Worm (Caenorhabditis elegans) whole organism, L4 larva: Measurements from ENCODE around the gene srh-40.

Experiments
- ama-1 ChIP-seq: fragments of 150-350 bp; optimal IDR thresholded peaks from 2 replicates; lab custom pipeline; 2014; ENCODE audit warnings: inconsistent platforms, mixed read lengths
- fos-1 ChIP-seq: fragments of 150-350 bp; optimal IDR thresholded peaks from 2 replicates; lab custom pipeline; 2014; ENCODE audit warnings: missing biosample characterization, missing genetic modification characterization
- nhr-77 ChIP-seq: fragments of 150-350 bp; optimal IDR thresholded peaks from 2 replicates; lab custom pipeline; 2014; ENCODE audit warnings: missing biosample characterization, missing genetic modification characterization
- unc-39 ChIP-seq: sonication (generic microtip); optimal IDR thresholded peaks from 2 replicates; lab custom pipeline; 2017; ENCODE audit warnings: missing biosample characterization, missing genetic modification characterization

DNA sequence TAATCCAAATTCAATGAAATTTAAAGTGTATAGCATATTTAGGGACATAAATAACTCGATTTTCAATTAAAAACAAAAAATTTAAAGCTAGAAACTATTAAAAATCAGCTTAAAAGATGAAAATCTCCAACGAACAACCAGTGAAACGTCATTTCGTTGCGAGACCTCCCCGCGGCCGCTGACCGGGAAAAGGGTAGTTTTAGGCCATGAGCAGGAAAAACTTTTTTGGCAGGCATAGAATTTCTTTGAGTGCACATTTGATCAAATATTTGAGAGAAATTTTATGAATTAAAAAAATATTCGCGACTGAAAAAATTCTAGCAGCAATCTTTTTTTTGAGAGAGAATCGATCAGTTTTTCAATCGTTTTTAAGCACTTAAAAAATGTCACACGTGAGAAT, 14.7 kb downstream of the srh-40 start:
- TF ChIP-seq nhr-77 (tag; lab: Kevin White, UChicago), result peak; percentile 44
- TF ChIP-seq ama-1 (lab: Kevin White, UChicago), result no peak
- no peak for TF ChIP-seq unc-39 (tag; lab: Kevin White, UChicago)
- TF ChIP-seq fos-1, result no peak
